Worm (Caenorhabditis elegans): ENCODE data around the gene Y53G8AR.9.

Y53G8AR.9 gene

ce11 chrIII:3308940-3309339 lies 12.1 kb downstream of the Y53G8AR.9 start:
- TF ChIP-seq nhr-237 (tag; optimal IDR thresholded peaks at IDR 0.05) (peak; percentile 2), M03D4.4 (tag; optimal IDR thresholded peaks at IDR 0.05) (no peak)

ce11 chrIII:3307379-3307778 lies 13.7 kb downstream of the Y53G8AR.9 start:
- TF ChIP-seq tbx-8 (GFP tag; optimal IDR thresholded peaks at IDR 0.05) = no peak
- no peak for TF ChIP-seq unc-39 (tag; optimal IDR thresholded peaks at IDR 0.05)
- peak; percentile 76 for TF ChIP-seq pha-4 (tag; optimal IDR thresholded peaks at IDR 0.05)

- TF ChIP-seq ces-1 (GFP tag; optimal IDR thresholded peaks at IDR 0.05) (no peak), mab-5 (tag; optimal IDR thresholded peaks at IDR 0.05) (no peak), unc-62 (GFP tag; optimal IDR thresholded peaks at IDR 0.05) (no peak), elt-3 (tag; optimal IDR thresholded peaks at IDR 0.05) (no peak), unc-39 (tag; optimal IDR thresholded peaks at IDR 0.05) (no peak), ceh-39 (tag; optimal IDR thresholded peaks at IDR 0.05) (no peak), bed-3 (GFP tag; optimal IDR thresholded peaks at IDR 0.05) (no peak), nhr-2 (tag; optimal IDR thresholded peaks at IDR 0.05) (no peak), ham-2 (GFP tag; optimal IDR thresholded peaks at IDR 0.05) (no peak), cnd-1 (tag; optimal IDR thresholded peaks at IDR 0.05) (no peak), nhr-12 (tag; optimal IDR thresholded peaks at IDR 0.05) (no peak)
Observed at ce11 chrIII:3306322-3306721, 14.7 kb downstream of the Y53G8AR.9 start.

ce11 chrIII:3304554-3304953 lies 16.5 kb downstream of the Y53G8AR.9 start:
- TF ChIP-seq unc-120 (tag; optimal IDR thresholded peaks at IDR 0.05; ENCODE audit: poor library complexity, severe bottlenecking) (peak; percentile 56), ceh-83 (GFP tag; optimal IDR thresholded peaks at IDR 0.05) (no peak), unc-39 (tag; optimal IDR thresholded peaks at IDR 0.05) (no peak), blmp-1 (tag; optimal IDR thresholded peaks at IDR 0.05) (no peak), nhr-2 (tag; optimal IDR thresholded peaks at IDR 0.05) (no peak), ham-2 (GFP tag; optimal IDR thresholded peaks at IDR 0.05) (no peak), sptf-1 (tag; optimal IDR thresholded peaks at IDR 0.05) (no peak), tbx-8 (GFP tag; optimal IDR thresholded peaks at IDR 0.05) (peak; percentile 22), unc-62 (GFP tag; optimal IDR thresholded peaks at IDR 0.05) (peak; percentile 45), bed-3 (GFP tag; optimal IDR thresholded peaks at IDR 0.05) (no peak), ztf-11 (tag; optimal IDR thresholded peaks at IDR 0.05) (no peak), drap-1 (GFP tag; optimal IDR thresholded peaks at IDR 0.05) (no peak), lin-13 (tag; optimal IDR thresholded peaks at IDR 0.05) (no peak)

- TF ChIP-seq nhr-2 (tag; optimal IDR thresholded peaks at IDR 0.05) (no peak), elt-1 (tag; optimal IDR thresholded peaks at IDR 0.05; ENCODE audit: borderline replicate concordance, insufficient read depth) (no peak), drap-1 (GFP tag; optimal IDR thresholded peaks at IDR 0.05) (no peak), zip-8 (tag; optimal IDR thresholded peaks at IDR 0.05) (no peak), flh-1 (GFP tag; optimal IDR thresholded peaks at IDR 0.05) (no peak), elt-3 (tag; optimal IDR thresholded peaks at IDR 0.05) (no peak), blmp-1 (tag; optimal IDR thresholded peaks at IDR 0.05) (no peak), ceh-43 (GFP tag; optimal IDR thresholded peaks at IDR 0.05) (no peak), mls-2 (tag; optimal IDR thresholded peaks at IDR 0.05) (no peak)
Observed at ce11 chrIII:3297151-3297550, 23.9 kb downstream of the Y53G8AR.9 start, which contains the start of gene Y53G8AR.5. Gene Y53G8AR.5, plus strand, starts transcription at chrIII:3297451.

ce11 chrIII:3294283-3294793 lies 26.7 kb downstream of the Y53G8AR.9 start, which contains the start of the genes Y53G8AR.8 and Y53G8AR.6:
Gene Y53G8AR.8, minus strand, starts transcription at chrIII:3294330.
Gene Y53G8AR.6, plus strand, starts transcription at chrIII:3294743.
- peak; percentile 88 for TF ChIP-seq ces-1 (GFP tag; optimal IDR thresholded peaks at IDR 0.05)
- TF ChIP-seq unc-120 (tag; optimal IDR thresholded peaks at IDR 0.05; ENCODE audit: poor library complexity, severe bottlenecking) = no peak
- no peak for TF ChIP-seq nhr-12 (tag; optimal IDR thresholded peaks at IDR 0.05)
- no peak for TF ChIP-seq unc-39 (tag; optimal IDR thresholded peaks at IDR 0.05)
- TF ChIP-seq ceh-43 (GFP tag; optimal IDR thresholded peaks at IDR 0.05) = no peak
- no peak for TF ChIP-seq blmp-1 (tag; optimal IDR thresholded peaks at IDR 0.05)
- peak; percentile 23 for TF ChIP-seq mep-1 (tag; optimal IDR thresholded peaks at IDR 0.05)
- TF ChIP-seq drap-1 (GFP tag; optimal IDR thresholded peaks at IDR 0.05) = no peak
- TF ChIP-seq tbx-8 (GFP tag; optimal IDR thresholded peaks at IDR 0.05) = no peak
- TF ChIP-seq pha-4 (tag; optimal IDR thresholded peaks at IDR 0.05) = no peak
- peak; percentile 8 for TF ChIP-seq lsy-2 (tag; optimal IDR thresholded peaks at IDR 0.05)
- TF ChIP-seq cnd-1 (tag; optimal IDR thresholded peaks at IDR 0.05) = no peak
- TF ChIP-seq ham-2 (GFP tag; optimal IDR thresholded peaks at IDR 0.05) = no peak
- no peak for TF ChIP-seq lin-32 (GFP tag; optimal IDR thresholded peaks at IDR 0.05)
- no peak for TF ChIP-seq elt-3 (tag; optimal IDR thresholded peaks at IDR 0.05)
- TF ChIP-seq unc-62 (GFP tag; optimal IDR thresholded peaks at IDR 0.05) = no peak
- TF ChIP-seq elt-1 (tag; optimal IDR thresholded peaks at IDR 0.05; ENCODE audit: borderline replicate concordance, insufficient read depth) = no peak
- no peak for TF ChIP-seq snpc-4 (tag; optimal IDR thresholded peaks at IDR 0.05)
- no peak for TF ChIP-seq bed-3 (GFP tag; optimal IDR thresholded peaks at IDR 0.05)
- no peak for TF ChIP-seq nhr-237 (tag; optimal IDR thresholded peaks at IDR 0.05)
